Fruit fly (Drosophila melanogaster) whole organism, wandering third instar larva: Measurements from ENCODE around the gene dbf.

Experiments
- Abd-B ChIP-seq: fragments of >200 bp; optimal IDR thresholded peaks from 2 replicates; lab custom pipeline; 2017; ENCODE audit warnings: missing biosample characterization, missing genetic modification characterization
- CG32264 ChIP-seq: fragments of 200-800 bp; sonication (Bioruptor generic); optimal IDR thresholded peaks from 2 replicates; lab custom pipeline; 2016; ENCODE audit warnings: missing biosample characterization, missing genetic modification characterization
- CG9705 ChIP-seq: fragments of 200-800 bp; sonication (Bioruptor generic); optimal IDR thresholded peaks from 2 replicates; lab custom pipeline; 2018; ENCODE audit warnings: missing biosample characterization, mild to moderate bottlenecking, missing genetic modification characterization
- CrebA ChIP-seq: fragments of 200-800 bp; sonication (Bioruptor generic); optimal IDR thresholded peaks from 2 replicates; lab custom pipeline; 2016; ENCODE audit warnings: missing biosample characterization, mild to moderate bottlenecking, missing genetic modification characterization, borderline replicate concordance
- Dfd ChIP-seq: fragments of >200 bp; optimal IDR thresholded peaks from 2 replicates; lab custom pipeline; 2017; ENCODE audit warnings: missing biosample characterization, missing genetic modification characterization
- Dif ChIP-seq: fragments of 200-275, 200-300 bp; sonication (Bioruptor generic); optimal IDR thresholded peaks from 2 replicates; lab custom pipeline; 2018; ENCODE audit warnings: missing biosample characterization, missing genetic modification characterization; ENCODE audit not compliant: partially characterized antibody
- GATAd ChIP-seq: sonication (Bioruptor generic); optimal IDR thresholded peaks from 2 replicates; lab custom pipeline; 2016; ENCODE audit warnings: missing biosample characterization, missing genetic modification characterization
- HLH106 ChIP-seq: fragments of 200-800 bp; optimal IDR thresholded peaks from 3 replicates; lab custom pipeline; 2019; ENCODE audit warnings: missing biosample characterization, mild to moderate bottlenecking, missing genetic modification characterization, moderate library complexity
- Hnf4 ChIP-seq: fragments of 200-800 bp; sonication (Bioruptor generic); optimal IDR thresholded peaks from 2 replicates; lab custom pipeline; 2016; ENCODE audit warnings: missing biosample characterization, mild to moderate bottlenecking, missing genetic modification characterization
- Hr78 ChIP-seq: fragments of >200 bp; optimal IDR thresholded peaks from 2 replicates; lab custom pipeline; 2017; ENCODE audit warnings: missing biosample characterization, missing genetic modification characterization
- Jra ChIP-seq: sonication (Bioruptor generic); optimal IDR thresholded peaks from 2 replicates; lab custom pipeline; 2016; ENCODE audit warnings: missing biosample characterization, missing genetic modification characterization
- Mio ChIP-seq: sonication (Bioruptor generic); optimal IDR thresholded peaks from 2 replicates; lab custom pipeline; 2016; ENCODE audit warnings: missing biosample characterization, missing genetic modification characterization
- Myc ChIP-seq: fragments of >200 bp; optimal IDR thresholded peaks from 2 replicates; lab custom pipeline; 2017
- N ChIP-seq: fragments of >200 bp; optimal IDR thresholded peaks from 2 replicates; lab custom pipeline; 2018; ENCODE audit warnings: missing biosample characterization, missing external identifiers, missing genetic modification characterization
- OdsH ChIP-seq: fragments of 200-800 bp; sonication (Bioruptor generic); optimal IDR thresholded peaks from 2 replicates; lab custom pipeline; 2016; ENCODE audit warnings: missing biosample characterization, mild to moderate bottlenecking, missing genetic modification characterization
- Rel ChIP-seq, 2 experiments: fragments of 200-800 bp; sonication (Bioruptor generic) in 1 of 2; optimal IDR thresholded peaks; 2 replicates in 1 of 2; 3 replicates in 1 of 2; lab custom pipeline; 2016 to 2019; ENCODE audit warnings: mild to moderate bottlenecking in 2 of 2, missing biosample characterization in 2 of 2, missing genetic modification characterization in 2 of 2, moderate library complexity in 1 of 2
- Sp1 ChIP-seq: fragments of 200-800 bp; sonication (Bioruptor generic); optimal IDR thresholded peaks from 3 replicates; lab custom pipeline; 2019; ENCODE audit warnings: missing biosample characterization, mild to moderate bottlenecking, missing genetic modification characterization, moderate library complexity
- Vsx2 ChIP-seq: fragments of 200-300, 225-300 bp; sonication (Bioruptor generic); optimal IDR thresholded peaks from 2 replicates; lab custom pipeline; 2018; ENCODE audit warnings: missing biosample characterization, missing genetic modification characterization; ENCODE audit not compliant: partially characterized antibody
- br ChIP-seq: fragments of 200-800 bp; sonication (Bioruptor generic); optimal IDR thresholded peaks from 2 replicates; lab custom pipeline; 2016; ENCODE audit warnings: missing biosample characterization, missing genetic modification characterization
- dl ChIP-seq, 2 experiments: fragments of 175-275, 200-275 bp in 1 of 2; fragments of 200-275 bp in 1 of 2; sonication (Bioruptor generic); optimal IDR thresholded peaks; lab custom pipeline; 2018; ENCODE audit warnings: mild to moderate bottlenecking in 2 of 2, missing biosample characterization in 2 of 2, missing genetic modification characterization in 2 of 2, moderate library complexity in 2 of 2; ENCODE audit not compliant: partially characterized antibody in 2 of 2, insufficient read depth in 1 of 2
- dmrt93B ChIP-seq: fragments of 200-800 bp; sonication (Bioruptor generic); optimal IDR thresholded peaks from 2 replicates; lab custom pipeline; 2018; ENCODE audit warnings: missing biosample characterization, mild to moderate bottlenecking, missing genetic modification characterization
- dsf ChIP-seq: sonication (Bioruptor generic); optimal IDR thresholded peaks from 2 replicates; lab custom pipeline; 2016; ENCODE audit warnings: missing biosample characterization, missing genetic modification characterization, borderline replicate concordance
- ey ChIP-seq: fragments of 200-800 bp; sonication (Bioruptor generic); optimal IDR thresholded peaks from 2 replicates; lab custom pipeline; 2016; ENCODE audit warnings: missing biosample characterization, missing genetic modification characterization
- foxo ChIP-seq, 2 experiments: fragments of 200-800 bp; sonication (Bioruptor generic); optimal IDR thresholded peaks; 2 replicates in 1 of 2; 3 replicates in 1 of 2; lab custom pipeline; 2016 to 2017; ENCODE audit warnings: missing biosample characterization in 2 of 2, missing genetic modification characterization in 2 of 2
- fru ChIP-seq: fragments of 200-800 bp; sonication (Bioruptor generic); optimal IDR thresholded peaks from 3 replicates; lab custom pipeline; 2016; ENCODE audit warnings: missing biosample characterization, mild to moderate bottlenecking, missing genetic modification characterization
- h ChIP-seq: fragments of 200-800 bp; sonication (Bioruptor generic); optimal IDR thresholded peaks from 3 replicates; lab custom pipeline; 2016; ENCODE audit warnings: missing biosample characterization, mild to moderate bottlenecking, missing genetic modification characterization
- lola ChIP-seq: fragments of >200 bp; optimal IDR thresholded peaks from 2 replicates; lab custom pipeline; 2017; ENCODE audit warnings: missing biosample characterization, missing genetic modification characterization
- pan ChIP-seq: fragments of >200 bp; optimal IDR thresholded peaks from 2 replicates; lab custom pipeline; 2017
- psq ChIP-seq: fragments of 200-800 bp; sonication (Bioruptor generic); optimal IDR thresholded peaks from 3 replicates; lab custom pipeline; 2017; ENCODE audit warnings: missing biosample characterization, mild to moderate bottlenecking, missing genetic modification characterization, moderate library complexity
- rgr ChIP-seq: fragments of 200-800 bp; sonication (Bioruptor generic); optimal IDR thresholded peaks from 3 replicates; lab custom pipeline; 2016; ENCODE audit warnings: missing biosample characterization, mild to moderate bottlenecking, missing genetic modification characterization
- sage ChIP-seq: fragments of 200-800 bp; sonication (Bioruptor generic); optimal IDR thresholded peaks from 2 replicates; lab custom pipeline; 2016; ENCODE audit warnings: missing biosample characterization, mild to moderate bottlenecking, missing genetic modification characterization
- sv ChIP-seq: fragments of 200-800 bp; sonication (Bioruptor generic); optimal IDR thresholded peaks from 3 replicates; lab custom pipeline; 2016; ENCODE audit warnings: missing biosample characterization, missing genetic modification characterization
- tai ChIP-seq: sonication (Bioruptor generic); optimal IDR thresholded peaks from 2 replicates; lab custom pipeline; 2016; ENCODE audit warnings: missing biosample characterization, missing genetic modification characterization
- usp ChIP-seq: fragments of >200 bp; optimal IDR thresholded peaks from 2 replicates; lab custom pipeline; 2017; ENCODE audit warnings: missing biosample characterization, missing genetic modification characterization
- woc ChIP-seq: sonication (Bioruptor generic); optimal IDR thresholded peaks from 2 replicates; lab custom pipeline; 2016; ENCODE audit warnings: missing biosample characterization, mild to moderate bottlenecking, missing genetic modification characterization

dbf gene

DNA sequence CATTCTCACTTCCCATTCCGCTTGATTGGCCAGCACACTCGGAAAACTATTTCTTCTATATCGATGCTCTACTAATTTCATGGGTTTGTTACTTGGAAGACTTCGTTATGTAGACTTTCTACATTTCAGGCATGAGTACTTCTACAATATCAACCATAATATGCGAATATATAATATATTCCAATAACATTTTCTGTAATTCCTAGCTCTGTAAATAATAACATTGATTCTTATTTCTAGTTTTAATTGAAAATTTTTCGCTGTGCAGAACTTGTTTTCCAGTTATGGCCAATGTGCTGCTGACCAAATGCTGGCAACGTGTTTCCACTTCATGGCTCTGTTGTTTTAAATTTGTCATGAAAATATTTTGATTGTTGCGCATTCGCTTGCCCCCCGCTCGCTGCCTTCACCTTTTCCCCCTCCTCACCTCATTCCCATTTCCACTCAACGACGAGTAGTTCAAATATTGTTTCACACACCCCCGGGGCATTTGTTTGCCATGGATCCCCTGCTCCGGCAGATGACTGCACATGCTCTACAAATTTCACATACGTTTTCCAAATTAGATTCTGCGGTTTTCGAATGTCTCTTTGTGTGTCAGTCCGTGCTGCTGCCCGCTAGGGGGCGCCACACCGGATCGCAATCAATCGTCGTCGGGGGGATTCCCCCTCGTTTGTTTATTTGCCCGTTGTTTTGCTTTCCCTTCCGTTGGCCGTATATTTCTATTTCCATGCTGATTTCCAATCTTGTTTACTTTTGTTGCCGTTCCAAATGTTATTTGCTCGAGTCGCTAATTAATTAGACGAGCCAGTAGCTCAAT is 36.5 kb upstream of the dbf start:
- peak; percentile 5 for TF ChIP-seq fru (GFP tag; lab: Kevin White, UChicago)
- no peak for TF ChIP-seq HLH106 (tag; lab: Kevin White, UChicago)
- TF ChIP-seq Rel (GFP tag; optimal IDR thresholded peaks at IDR 0.05; lab: Kevin White, UChicago): no peak
- peak; percentile 58 for TF ChIP-seq Rel (tag; optimal IDR thresholded peaks at IDR 0.05; lab: Kevin White, UChicago)
- TF ChIP-seq, all 38 proteins: peak for 2

DNA sequence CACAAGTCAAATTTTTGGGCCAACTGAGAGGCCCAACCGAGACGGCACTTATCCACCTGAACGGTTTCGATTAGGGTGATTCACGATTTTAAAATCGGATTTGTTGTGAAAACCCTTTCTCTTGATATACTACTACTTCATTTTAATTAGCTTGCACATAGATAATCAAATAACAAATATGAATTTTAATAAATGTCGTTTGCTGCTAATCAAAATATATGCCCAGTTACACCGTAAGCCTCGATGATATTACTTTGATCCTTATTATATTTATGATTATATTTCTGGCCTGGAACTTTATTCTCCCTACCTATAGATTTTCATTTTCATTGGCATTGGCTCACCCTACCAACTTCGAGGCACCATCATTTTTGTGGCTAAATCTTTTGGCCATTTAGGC is 35.5 kb upstream of the dbf start:
- TF ChIP-seq br (peak; percentile 70), sv (GFP tag; lab: Kevin White, UChicago) (no peak), foxo (GFP tag; optimal IDR thresholded peaks at IDR 0.05; lab: Kevin White, UChicago) (peak in 1 of 2 experiments; percentile 66), Jra (GFP tag; lab: Kevin White, UChicago) (peak; percentile 10), dsf (GFP tag; lab: Kevin White, UChicago) (no peak), dl (GFP tag; optimal IDR thresholded peaks at IDR 0.05; lab: Kevin White, UChicago; ENCODE audit: insufficient read depth in 1 of 2, partially characterized antibody in 2 of 2) (no peak), Abd-B (GFP tag; lab: Kevin White, UChicago) (no peak), Myc (lab: Kevin White, UChicago) (no peak), Hnf4 (GFP tag; lab: Kevin White, UChicago) (peak; percentile 16), tai (GFP tag; lab: Kevin White, UChicago) (no peak), fru (GFP tag; lab: Kevin White, UChicago) (peak; percentile 73), HLH106 (tag; lab: Kevin White, UChicago) (peak; percentile 76), dmrt93B (GFP tag; lab: Kevin White, UChicago) (peak; percentile 59), CG9705 (GFP tag; lab: Kevin White, UChicago) (peak; percentile 46), rgr (GFP tag; lab: Kevin White, UChicago) (peak; percentile 66), Rel (GFP tag; optimal IDR thresholded peaks at IDR 0.05; lab: Kevin White, UChicago) (no peak), Rel (tag; optimal IDR thresholded peaks at IDR 0.05; lab: Kevin White, UChicago) (peak; percentile 7), Sp1 (GFP tag; lab: Kevin White, UChicago) (peak; percentile 75), h (GFP tag; lab: Kevin White, UChicago) (peak; percentile 68), woc (GFP tag; lab: Kevin White, UChicago) (peak; percentile 16), OdsH (peak; percentile 74), ey (peak; percentile 70), CG32264 (GFP tag; lab: Kevin White, UChicago) (no peak), psq (GFP tag; lab: Kevin White, UChicago) (peak; percentile 58), CrebA (GFP tag; lab: Kevin White, UChicago) (no peak), Mio (GFP tag; lab: Kevin White, UChicago) (no peak)
- TF ChIP-seq, all 38 proteins: peak for 16

DNA sequence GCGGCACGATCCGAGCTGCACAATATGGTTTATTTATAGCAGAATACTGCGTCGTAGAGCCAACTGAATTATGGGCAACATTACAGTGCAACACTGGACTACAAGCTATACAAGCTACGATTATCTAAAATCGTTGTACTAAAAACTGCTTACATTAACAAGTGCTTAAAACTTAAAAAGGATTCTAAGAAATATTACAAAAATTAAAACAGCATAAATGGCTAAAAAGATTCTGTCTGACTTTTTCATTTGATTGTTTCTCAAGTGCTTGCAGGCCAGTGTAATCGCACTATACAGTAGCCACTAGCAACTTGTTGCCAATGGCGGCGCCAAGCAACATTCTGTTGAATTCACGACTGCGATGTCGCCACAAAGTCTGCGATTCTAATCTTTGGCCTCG is 34.6 kb upstream of the dbf start:
- peak; percentile 63 for TF ChIP-seq h (GFP tag; lab: Kevin White, UChicago)
- peak; percentile 54 for TF ChIP-seq ey
- no peak for TF ChIP-seq sage (GFP tag; lab: Kevin White, UChicago)
- peak; percentile 12 for TF ChIP-seq dmrt93B (GFP tag; lab: Kevin White, UChicago)
- no peak for TF ChIP-seq pan (lab: Kevin White, UChicago)
- TF ChIP-seq rgr (GFP tag; lab: Kevin White, UChicago): peak; percentile 48
- TF ChIP-seq OdsH: peak; percentile 50
- no peak for TF ChIP-seq dsf (GFP tag; lab: Kevin White, UChicago)
- peak; percentile 43 for TF ChIP-seq br
- no peak for TF ChIP-seq sv (GFP tag; lab: Kevin White, UChicago)
- peak; percentile 10 for TF ChIP-seq HLH106 (tag; lab: Kevin White, UChicago)
- no peak for TF ChIP-seq CrebA (GFP tag; lab: Kevin White, UChicago)
- TF ChIP-seq lola (GFP tag; lab: Kevin White, UChicago): no peak
- no peak for TF ChIP-seq Vsx2
- no peak for TF ChIP-seq Hr78 (GFP tag; lab: Kevin White, UChicago)
- TF ChIP-seq usp (GFP tag; lab: Kevin White, UChicago): no peak
- no peak for TF ChIP-seq CG32264 (GFP tag; lab: Kevin White, UChicago)
- no peak for TF ChIP-seq dl (GFP tag; optimal IDR thresholded peaks at IDR 0.05; lab: Kevin White, UChicago; ENCODE audit: insufficient read depth in 1 of 2, partially characterized antibody in 2 of 2)
- no peak for TF ChIP-seq Rel (GFP tag; optimal IDR thresholded peaks at IDR 0.05; lab: Kevin White, UChicago)
- TF ChIP-seq Rel (tag; optimal IDR thresholded peaks at IDR 0.05; lab: Kevin White, UChicago): no peak
- TF ChIP-seq Jra (GFP tag; lab: Kevin White, UChicago): no peak
- peak; percentile 43 for TF ChIP-seq fru (GFP tag; lab: Kevin White, UChicago)
- TF ChIP-seq N (GFP tag; lab: Kevin White, UChicago): no peak
- peak in 1 of 2 experiments; percentile 34 for TF ChIP-seq foxo (GFP tag; optimal IDR thresholded peaks at IDR 0.05; lab: Kevin White, UChicago)
- no peak for TF ChIP-seq Dif
- no peak for TF ChIP-seq woc (GFP tag; lab: Kevin White, UChicago)
- no peak for TF ChIP-seq tai (GFP tag; lab: Kevin White, UChicago)
- no peak for TF ChIP-seq CG9705 (GFP tag; lab: Kevin White, UChicago)
- no peak for TF ChIP-seq Mio (GFP tag; lab: Kevin White, UChicago)
- peak; percentile 24 for TF ChIP-seq Hnf4 (GFP tag; lab: Kevin White, UChicago)
- TF ChIP-seq psq (GFP tag; lab: Kevin White, UChicago): peak; percentile 12
- TF ChIP-seq GATAd (GFP tag; lab: Kevin White, UChicago): no peak
- TF ChIP-seq Myc (lab: Kevin White, UChicago): no peak
- no peak for TF ChIP-seq Dfd (GFP tag; lab: Kevin White, UChicago)
